Worm (Caenorhabditis elegans) whole organism, L4 larva: ENCODE results near the gene F32E10.9.
A peak's percentile ranks its signal among the peaks of the same experiment; 100 is the strongest.

ENCODE experiments used
- F10B5.3 ChIP-seq: sonication (generic microtip); optimal IDR thresholded peaks from 2 replicates; lab custom pipeline; 2016; ENCODE audit warnings: mild to moderate bottlenecking, missing genetic modification characterization, missing compliant biosample characterization
- F26F4.8 ChIP-seq: fragments of 200-800 bp; sonication (Bioruptor generic); conservative IDR thresholded peaks from 2 replicates; pipeline ENCODE4 v1.3.6; 2022; ENCODE audit warnings: missing genetic modification characterization, missing compliant biosample characterization
- F44E2.7 ChIP-seq: fragments of 200-800 bp; sonication (Bioruptor generic); IDR thresholded peaks from 2 replicates; pipeline ENCODE4 v2.1.2; 2022; ENCODE audit warnings: missing genetic modification characterization, missing compliant biosample characterization
- F49E8.2 ChIP-seq: sonication (generic microtip); optimal IDR thresholded peaks from 2 replicates; lab custom pipeline; 2016; ENCODE audit warnings: missing compliant biosample characterization, mild to moderate bottlenecking, missing genetic modification characterization, borderline replicate concordance
- T20F7.1 ChIP-seq: fragments of 200-800 bp; sonication (Bioruptor generic); optimal IDR thresholded peaks from 2 replicates; lab custom pipeline; 2018; ENCODE audit warnings: mild to moderate bottlenecking, missing genetic modification characterization, missing compliant biosample characterization
- Y48G9A.11 ChIP-seq: fragments of 200-800 bp; sonication (Bioruptor generic); IDR thresholded peaks from 2 replicates; pipeline ENCODE4 v1.3.6; 2022; ENCODE audit warnings: missing genetic modification reagents, missing genetic modification characterization, missing compliant biosample characterization
- Y75B8A.6 ChIP-seq: fragments of 200-800 bp; sonication (Bioruptor generic); IDR thresholded peaks from 2 replicates; pipeline ENCODE4 v1.3.6; 2022; ENCODE audit warnings: missing genetic modification reagents, missing genetic modification characterization, missing compliant biosample characterization
- ZK546.5 ChIP-seq, 2 experiments: sonication (generic microtip); optimal IDR thresholded peaks; 2 replicates each; lab custom pipeline; 2017; ENCODE audit warnings: missing biosample characterization in 2 of 2, missing genetic modification characterization in 2 of 2
- ama-1 ChIP-seq: fragments of 150-350 bp; optimal IDR thresholded peaks from 2 replicates; lab custom pipeline; 2014; ENCODE audit warnings: inconsistent platforms, mixed read lengths
- arid-1 ChIP-seq: fragments of 200-800 bp; sonication (Bioruptor generic); conservative IDR thresholded peaks from 2 replicates; pipeline ENCODE4 v1.3.6; 2022; ENCODE audit warnings: missing genetic modification reagents, missing genetic modification characterization, missing compliant biosample characterization
- ceh-20 ChIP-seq: fragments of 200-800 bp; sonication (Bioruptor generic); IDR thresholded peaks from 2 replicates; pipeline ENCODE4 v1.3.6; 2022; ENCODE audit warnings: missing genetic modification reagents, missing genetic modification characterization, missing compliant biosample characterization
- ceh-32 ChIP-seq: sonication (generic microtip); optimal IDR thresholded peaks from 2 replicates; lab custom pipeline; 2016; ENCODE audit warnings: mild to moderate bottlenecking, missing genetic modification characterization, missing compliant biosample characterization; ENCODE audit not compliant: poor library complexity
- ceh-44 ChIP-seq: fragments of 200-800 bp; sonication (Bioruptor generic); IDR thresholded peaks from 2 replicates; pipeline ENCODE4 v1.3.6; 2022; ENCODE audit warnings: missing genetic modification reagents, missing genetic modification characterization, missing compliant biosample characterization
- ceh-62 ChIP-seq: sonication (generic microtip); optimal IDR thresholded peaks from 2 replicates; lab custom pipeline; 2017; ENCODE audit warnings: missing biosample characterization, missing genetic modification characterization
- ces-1 ChIP-seq: fragments of 150-350 bp; sonication (generic microtip); optimal IDR thresholded peaks from 4 replicates; lab custom pipeline; 2014; ENCODE audit warnings: missing biosample characterization, missing genetic modification reagents, missing genetic modification characterization
- cey-2 ChIP-seq: sonication (generic microtip); optimal IDR thresholded peaks from 3 replicates; lab custom pipeline; 2017; ENCODE audit warnings: missing genetic modification characterization, mild to moderate bottlenecking, missing compliant biosample characterization, antibody characterized with exemption, borderline replicate concordance; ENCODE audit not compliant: insufficient read depth
- daf-16 ChIP-seq, 3 experiments: sonication (generic microtip); optimal IDR thresholded peaks; 2 replicates each; lab custom pipeline; 2016 to 2017; ENCODE audit warnings: missing genetic modification characterization in 3 of 3, missing genetic modification reagents in 3 of 3, mild to moderate bottlenecking in 2 of 3, missing compliant biosample characterization in 2 of 3, missing biosample characterization in 1 of 3, moderate library complexity in 1 of 3
- daf-19 ChIP-seq: fragments of 200-800 bp; sonication (Bioruptor generic); conservative IDR thresholded peaks from 2 replicates; pipeline ENCODE4 v1.3.6; 2022; ENCODE audit warnings: missing genetic modification characterization, missing compliant biosample characterization
- daf-8 ChIP-seq: fragments of 200-800 bp; sonication (Bioruptor generic); IDR thresholded peaks from 2 replicates; pipeline ENCODE4 v1.3.6; 2022; ENCODE audit warnings: missing genetic modification characterization, missing compliant biosample characterization
- dmd-6 ChIP-seq: fragments of 200-800 bp; sonication (Bioruptor generic); IDR thresholded peaks from 2 replicates; pipeline ENCODE4 v1.3.6; 2022; ENCODE audit warnings: missing genetic modification reagents, missing genetic modification characterization, missing compliant biosample characterization
- dmd-8 ChIP-seq: fragments of 200-800 bp; sonication (Bioruptor generic); IDR thresholded peaks from 2 replicates; pipeline ENCODE4 v1.3.6; 2022; ENCODE audit warnings: missing genetic modification characterization, missing compliant biosample characterization
- dmd-9 ChIP-seq: fragments of 200-800 bp; sonication (Bioruptor generic); IDR thresholded peaks from 2 replicates; pipeline ENCODE4 v1.3.6; 2022; ENCODE audit warnings: missing genetic modification reagents, missing genetic modification characterization, missing compliant biosample characterization
- dve-1 ChIP-seq: sonication (generic microtip); optimal IDR thresholded peaks from 2 replicates; lab custom pipeline; 2017; ENCODE audit warnings: antibody characterized with exemption, mild to moderate bottlenecking, missing genetic modification characterization, missing compliant biosample characterization; ENCODE audit not compliant: insufficient read depth
- egl-27 ChIP-seq: sonication (generic microtip); optimal IDR thresholded peaks from 3 replicates; lab custom pipeline; 2017; ENCODE audit warnings: missing biosample characterization, missing genetic modification reagents, missing genetic modification characterization
- egl-43 ChIP-seq: fragments of 200-800 bp; sonication (Bioruptor generic); IDR thresholded peaks from 2 replicates; pipeline ENCODE4 v1.3.6; 2022; ENCODE audit warnings: missing genetic modification reagents, missing genetic modification characterization, missing compliant biosample characterization
- gei-8 ChIP-seq: fragments of 200-800 bp; sonication (Bioruptor generic); optimal IDR thresholded peaks from 2 replicates; lab custom pipeline; 2018; ENCODE audit warnings: mild to moderate bottlenecking, missing genetic modification characterization, missing compliant biosample characterization
- hif-1 ChIP-seq, 2 experiments: sonication (generic microtip); optimal IDR thresholded peaks; 2 replicates each; lab custom pipeline; 2016 to 2017; ENCODE audit warnings: missing compliant biosample characterization in 2 of 2, missing genetic modification characterization in 2 of 2, missing genetic modification reagents in 2 of 2, missing genotype in 2 of 2, mild to moderate bottlenecking in 1 of 2
- hlh-11 ChIP-seq: fragments of 200-800 bp; sonication (Bioruptor generic); optimal IDR thresholded peaks from 2 replicates; lab custom pipeline; 2018; ENCODE audit warnings: mild to moderate bottlenecking, missing genetic modification characterization, missing compliant biosample characterization
- hmg-1.1 ChIP-seq: fragments of 200-800 bp; sonication (Bioruptor generic); IDR thresholded peaks from 2 replicates; pipeline ENCODE4 v1.3.6; 2022; ENCODE audit warnings: missing genetic modification reagents, missing genetic modification characterization, missing compliant biosample characterization
- jun-1 ChIP-seq: fragments of 150-350 bp; optimal IDR thresholded peaks from 2 replicates; lab custom pipeline; 2014; ENCODE audit warnings: missing biosample characterization, missing genetic modification reagents, missing genetic modification characterization
- lim-7 ChIP-seq: fragments of 200-800 bp; sonication (Bioruptor generic); IDR thresholded peaks from 2 replicates; pipeline ENCODE4 v1.3.6; 2022; ENCODE audit warnings: missing genetic modification characterization, missing compliant biosample characterization
- lin-29 ChIP-seq: fragments of 200-800 bp; sonication (Bioruptor generic); IDR thresholded peaks from 2 replicates; pipeline ENCODE4 v1.3.6; 2022; ENCODE audit warnings: missing genetic modification reagents, missing genetic modification characterization, missing compliant biosample characterization
- lin-39 ChIP-seq: fragments of 150-350 bp; optimal IDR thresholded peaks from 2 replicates; lab custom pipeline; 2014; ENCODE audit warnings: missing biosample characterization, missing genetic modification reagents, missing genetic modification characterization
- madf-9 ChIP-seq: fragments of 200-800 bp; sonication (Bioruptor generic); conservative IDR thresholded peaks from 2 replicates; pipeline ENCODE4 v1.3.6; 2022; ENCODE audit warnings: missing genetic modification reagents, missing genetic modification characterization, missing compliant biosample characterization
- mdt-29 ChIP-seq: fragments of 200-800 bp; sonication (Bioruptor generic); IDR thresholded peaks from 2 replicates; pipeline ENCODE4 v1.3.6; 2022; ENCODE audit warnings: missing genetic modification reagents, missing genetic modification characterization, missing compliant biosample characterization
- mxl-2 ChIP-seq: fragments of 200-800 bp; sonication (Bioruptor generic); conservative IDR thresholded peaks from 2 replicates; pipeline ENCODE4 v1.3.6; 2022; ENCODE audit warnings: missing genetic modification reagents, missing genetic modification characterization, missing compliant biosample characterization
- nhr-111 ChIP-seq: fragments of 200-800 bp; sonication (Bioruptor generic); optimal IDR thresholded peaks from 2 replicates; lab custom pipeline; 2018; ENCODE audit warnings: mild to moderate bottlenecking, missing genetic modification characterization, missing compliant biosample characterization
- nhr-28 ChIP-seq: fragments of 150-350 bp; optimal IDR thresholded peaks from 2 replicates; lab custom pipeline; 2014; ENCODE audit warnings: missing biosample characterization, missing genetic modification characterization
- nhr-41 ChIP-seq: fragments of 200-800 bp; sonication (Bioruptor generic); IDR thresholded peaks from 2 replicates; pipeline ENCODE4 v1.3.6; 2022; ENCODE audit warnings: missing genetic modification reagents, missing genetic modification characterization, missing compliant biosample characterization
- nhr-77 ChIP-seq: fragments of 150-350 bp; optimal IDR thresholded peaks from 2 replicates; lab custom pipeline; 2014; ENCODE audit warnings: missing biosample characterization, missing genetic modification characterization
- rbr-2 ChIP-seq: sonication (generic microtip); optimal IDR thresholded peaks from 2 replicates; lab custom pipeline; 2016; ENCODE audit warnings: missing genotype, missing genetic modification characterization, missing compliant biosample characterization
- set-16 ChIP-seq: fragments of 200-800 bp; sonication (Bioruptor generic); IDR thresholded peaks from 2 replicates; pipeline ENCODE4 v1.3.6; 2022; ENCODE audit warnings: missing genetic modification reagents, missing genetic modification characterization, missing compliant biosample characterization
- skn-1 ChIP-seq: fragments of 150-350 bp; optimal IDR thresholded peaks from 2 replicates; lab custom pipeline; 2014; ENCODE audit warnings: missing biosample characterization, missing genetic modification characterization
- tag-97 ChIP-seq: fragments of 200-800 bp; sonication (Bioruptor generic); IDR thresholded peaks from 2 replicates; pipeline ENCODE4 v1.3.6; 2022; ENCODE audit warnings: missing genetic modification characterization, missing compliant biosample characterization
- tra-1 ChIP-seq: fragments of 200-800 bp; sonication (Bioruptor generic); IDR thresholded peaks from 2 replicates; pipeline ENCODE4 v1.3.6; 2022; ENCODE audit warnings: missing genetic modification reagents, missing genetic modification characterization, missing compliant biosample characterization
- unc-130 ChIP-seq: sonication (generic microtip); optimal IDR thresholded peaks from 2 replicates; lab custom pipeline; 2016; ENCODE audit warnings: missing genetic modification reagents, missing genetic modification characterization, missing compliant biosample characterization
- zfp-3 ChIP-seq: fragments of 200-800 bp; sonication (Bioruptor generic); conservative IDR thresholded peaks from 2 replicates; pipeline ENCODE4 v1.3.6; 2022; ENCODE audit warnings: missing genetic modification reagents, missing genetic modification characterization, missing compliant biosample characterization
- zip-11 ChIP-seq: fragments of 200-800 bp; sonication (Bioruptor generic); IDR thresholded peaks from 2 replicates; pipeline ENCODE4 v1.3.6; 2022; ENCODE audit warnings: missing genetic modification characterization, missing compliant biosample characterization
- zip-2 ChIP-seq: fragments of 150-350 bp; optimal IDR thresholded peaks from 2 replicates; lab custom pipeline; 2014; ENCODE audit warnings: missing biosample characterization, missing genetic modification characterization
- ztf-11 ChIP-seq: fragments of 150-350 bp; optimal IDR thresholded peaks from 2 replicates; lab custom pipeline; 2014; ENCODE audit warnings: missing biosample characterization, missing genetic modification characterization

Gene F32E10.9

DNA sequence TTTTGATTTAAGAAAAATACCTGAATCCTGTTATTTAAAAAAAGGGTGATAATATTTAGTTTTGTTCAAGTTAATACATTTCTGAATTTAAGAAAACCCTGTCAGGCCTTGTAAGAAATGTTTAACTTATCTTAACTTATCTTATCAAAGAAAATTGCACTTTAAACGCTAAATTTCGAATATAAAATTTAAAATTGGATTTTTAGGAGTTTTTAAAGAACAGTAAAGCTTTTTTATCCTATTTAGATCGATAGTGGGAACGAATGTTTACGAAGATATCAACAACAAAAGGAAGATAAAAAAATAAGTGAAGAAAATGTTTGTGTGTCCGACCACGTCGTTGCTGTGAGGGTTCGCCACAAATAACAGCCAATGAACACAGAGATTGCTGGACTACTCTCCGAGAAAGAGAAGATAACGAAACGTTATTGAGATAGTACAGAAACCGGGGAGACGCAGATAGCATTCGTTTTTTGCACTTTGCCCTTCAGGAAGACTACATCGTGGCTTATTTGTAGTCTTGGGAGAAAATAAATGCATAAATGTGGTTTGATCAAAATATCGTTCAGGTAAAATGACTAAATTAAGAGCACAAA lies 10.7 kb downstream of the F32E10.9 start, which contains the start of gene dif-1 (continued):
- TF ChIP-seq ama-1 (lab: Kevin White, UChicago): peak; percentile 45
- TF ChIP-seq rbr-2 (tag; lab: Kevin White, UChicago): peak; percentile 9
- TF ChIP-seq tag-97 (GFP tag; lab: Robert Waterston, UW): no peak
- TF ChIP-seq mdt-29 (GFP tag; lab: Robert Waterston, UW): no peak
- TF ChIP-seq lin-39 (tag; lab: Kevin White, UChicago): no peak
- TF ChIP-seq dmd-9 (GFP tag; lab: Robert Waterston, UW): no peak
- TF ChIP-seq set-16: no peak
- TF ChIP-seq zip-2 (tag; lab: Kevin White, UChicago): no peak
- TF ChIP-seq unc-130 (GFP tag; lab: Kevin White, UChicago): no peak
- peak; percentile 80 for TF ChIP-seq dve-1
- no peak for TF ChIP-seq F44E2.7
- TF ChIP-seq F10B5.3 (tag; lab: Kevin White, UChicago): no peak
- TF ChIP-seq T20F7.1: peak; percentile 69
- no peak for TF ChIP-seq zfp-3 (GFP tag; lab: Robert Waterston, UW)
- TF ChIP-seq jun-1 (tag; lab: Kevin White, UChicago): no peak
- TF ChIP-seq gei-8 (GFP tag; lab: Kevin White, UChicago): no peak
- no peak for TF ChIP-seq ceh-32
- no peak for TF ChIP-seq Y48G9A.11 (GFP tag; lab: Robert Waterston, UW)
- no peak for TF ChIP-seq mxl-2 (GFP tag; lab: Robert Waterston, UW)
- no peak for TF ChIP-seq ceh-62 (tag; lab: Kevin White, UChicago)
- no peak for TF ChIP-seq ZK546.5 (tag; optimal IDR thresholded peaks at IDR 0.05; lab: Kevin White, UChicago)
- TF ChIP-seq daf-16 (GFP tag; optimal IDR thresholded peaks at IDR 0.05; lab: Kevin White, UChicago): peak in 1 of 2 experiments; percentile 78
- peak; percentile 92 for TF ChIP-seq daf-16 (tag; optimal IDR thresholded peaks at IDR 0.05; lab: Kevin White, UChicago)
- peak; percentile 73 for TF ChIP-seq hlh-11 (tag; lab: Kevin White, UChicago)
- no peak for TF ChIP-seq tra-1 (GFP tag; lab: Robert Waterston, UW)
- no peak for TF ChIP-seq zip-11
- no peak for TF ChIP-seq egl-43 (GFP tag; lab: Robert Waterston, UW)
- TF ChIP-seq lin-29 (GFP tag; lab: Robert Waterston, UW): no peak
- no peak for TF ChIP-seq egl-27
- TF ChIP-seq nhr-28 (tag; lab: Kevin White, UChicago): peak; percentile 96
- TF ChIP-seq ceh-20 (GFP tag; lab: Robert Waterston, UW): no peak
- TF ChIP-seq Y75B8A.6 (GFP tag; lab: Robert Waterston, UW): no peak
- TF ChIP-seq ztf-11: no peak
- TF ChIP-seq hif-1 (tag; optimal IDR thresholded peaks at IDR 0.05; lab: Kevin White, UChicago): no peak
- no peak for TF ChIP-seq hmg-1.1 (GFP tag; lab: Robert Waterston, UW)
- TF ChIP-seq skn-1 (tag; lab: Kevin White, UChicago): no peak
- peak; percentile 66 for TF ChIP-seq nhr-77 (tag; lab: Kevin White, UChicago)
- no peak for TF ChIP-seq lim-7 (GFP tag; lab: Robert Waterston, UW)
- no peak for TF ChIP-seq F49E8.2 (tag; lab: Kevin White, UChicago)
- TF ChIP-seq ces-1 (GFP tag; lab: Kevin White, UChicago): no peak
- TF ChIP-seq daf-19 (GFP tag; lab: Robert Waterston, UW): no peak
- TF ChIP-seq nhr-111: no peak
- no peak for TF ChIP-seq daf-8 (GFP tag; lab: Robert Waterston, UW)
- TF ChIP-seq cey-2 (tag; lab: Kevin White, UChicago): no peak
- TF ChIP-seq F26F4.8 (GFP tag; lab: Robert Waterston, UW): no peak
- no peak for TF ChIP-seq madf-9 (GFP tag; lab: Robert Waterston, UW)
- no peak for TF ChIP-seq nhr-41
- no peak for TF ChIP-seq arid-1 (GFP tag; lab: Robert Waterston, UW)
- TF ChIP-seq dmd-6 (GFP tag; lab: Robert Waterston, UW): peak; percentile 63
- no peak for TF ChIP-seq dmd-8 (GFP tag; lab: Robert Waterston, UW)
- no peak for TF ChIP-seq ceh-44 (GFP tag; lab: Robert Waterston, UW)
